Worm (Caenorhabditis elegans): ENCODE results near the gene W02A2.8.

Gene W02A2.8

DNA sequence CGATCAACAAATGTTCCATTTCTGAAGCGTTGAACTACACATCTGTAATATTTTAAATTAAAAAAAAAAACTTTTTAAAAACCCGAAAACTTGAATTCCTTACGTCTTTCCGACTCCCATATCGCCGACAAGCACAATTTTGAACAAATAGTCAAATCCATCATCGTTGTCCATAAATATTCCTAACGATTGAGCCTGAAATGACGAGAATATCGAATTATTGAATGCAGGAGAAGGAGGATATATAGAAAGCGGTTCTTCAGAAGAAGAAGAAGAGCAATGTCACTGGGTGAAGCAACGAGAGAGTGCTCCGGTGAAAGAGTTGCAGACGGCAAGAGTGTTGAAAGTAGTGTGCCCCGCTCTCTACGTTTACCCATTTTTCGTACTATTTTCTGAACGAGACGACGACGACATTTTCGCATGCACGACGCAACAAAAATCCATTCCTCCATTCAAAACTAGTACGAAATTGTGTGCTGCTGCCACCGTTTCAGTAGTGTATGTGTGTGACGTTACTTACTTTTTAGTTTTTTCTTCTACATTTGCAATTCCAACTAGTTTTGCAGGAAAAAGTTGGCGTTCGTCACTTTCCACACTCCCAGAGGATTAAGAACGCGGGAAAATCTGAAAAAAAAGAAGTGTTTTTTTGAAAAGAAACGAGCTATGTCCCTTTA, 25.5 kb upstream of the W02A2.8 start, which contains the start of gene rab-19:
TSS of gene rab-19 (minus strand) at position 624 of the 674 bp plus-strand sequence.
- TF ChIP-seq elt-3 (tag; optimal IDR thresholded peaks at IDR 0.05) (no peak), nhr-76 (tag; optimal IDR thresholded peaks at IDR 0.05) (no peak), ces-1 (GFP tag; optimal IDR thresholded peaks at IDR 0.05) (peak; percentile 91)

DNA sequence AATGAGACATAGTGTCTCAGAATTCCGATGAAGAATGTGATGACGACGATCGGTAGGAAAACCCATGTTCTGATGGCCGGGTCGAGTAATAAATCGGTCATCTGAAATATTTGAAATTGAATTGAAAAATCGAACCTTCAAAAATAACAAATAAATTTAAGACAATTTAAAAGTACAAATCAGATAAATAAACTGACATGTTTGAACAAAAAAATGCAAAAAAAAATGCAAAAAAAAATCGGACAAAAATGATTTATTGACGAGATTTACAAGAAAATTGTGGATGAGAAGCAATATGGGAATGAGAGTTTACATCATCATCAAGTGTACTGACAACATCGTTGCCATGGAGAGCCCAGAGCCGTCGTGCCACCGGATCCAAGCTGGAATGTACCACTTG, 23.4 kb upstream of the W02A2.8 start, which contains the start of gene emc-3:
TSS of gene emc-3 (minus strand) at position 101 of the 400 bp plus-strand sequence.
- TF ChIP-seq nhr-2 (tag; optimal IDR thresholded peaks at IDR 0.05) (no peak), mls-2 (tag; optimal IDR thresholded peaks at IDR 0.05) (no peak), ceh-43 (GFP tag; optimal IDR thresholded peaks at IDR 0.05) (no peak), elt-1 (tag; optimal IDR thresholded peaks at IDR 0.05; ENCODE audit: borderline replicate concordance, insufficient read depth) (no peak), nhr-237 (tag; optimal IDR thresholded peaks at IDR 0.05) (no peak), ztf-11 (tag; optimal IDR thresholded peaks at IDR 0.05) (no peak)

DNA sequence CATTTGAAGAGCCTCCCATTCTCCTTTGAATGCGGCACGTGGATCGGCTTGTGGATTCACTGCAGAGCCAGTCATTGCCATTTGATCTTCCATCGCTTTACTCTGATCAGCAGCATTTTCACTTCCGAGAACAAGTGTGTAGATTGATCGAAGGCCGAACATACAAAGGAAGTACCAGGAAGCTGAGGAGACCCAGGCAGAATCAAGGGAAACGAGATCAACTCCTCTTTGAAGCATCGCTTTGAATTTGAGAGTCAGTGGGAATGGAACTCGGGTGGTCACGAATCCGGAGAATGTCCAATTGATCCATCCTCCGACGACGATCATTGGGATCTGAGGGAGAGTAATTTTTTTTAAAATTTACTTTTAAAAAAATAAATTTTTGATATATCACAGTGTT, 22.1 kb upstream of the W02A2.8 start:
- TF ChIP-seq elt-3 (tag; optimal IDR thresholded peaks at IDR 0.05) (no peak), flh-1 (GFP tag; optimal IDR thresholded peaks at IDR 0.05) (no peak), ceh-83 (GFP tag; optimal IDR thresholded peaks at IDR 0.05) (no peak), nhr-12 (tag; optimal IDR thresholded peaks at IDR 0.05) (no peak), nhr-2 (tag; optimal IDR thresholded peaks at IDR 0.05) (no peak), mab-5 (tag; optimal IDR thresholded peaks at IDR 0.05) (no peak), ztf-11 (tag; optimal IDR thresholded peaks at IDR 0.05) (no peak), ham-2 (GFP tag; optimal IDR thresholded peaks at IDR 0.05) (no peak), sem-2 (GFP tag; optimal IDR thresholded peaks at IDR 0.05) (no peak), hlh-1 (tag; optimal IDR thresholded peaks at IDR 0.05) (no peak), unc-120 (tag; optimal IDR thresholded peaks at IDR 0.05; ENCODE audit: poor library complexity, severe bottlenecking) (no peak), nhr-76 (tag; optimal IDR thresholded peaks at IDR 0.05) (no peak)

DNA sequence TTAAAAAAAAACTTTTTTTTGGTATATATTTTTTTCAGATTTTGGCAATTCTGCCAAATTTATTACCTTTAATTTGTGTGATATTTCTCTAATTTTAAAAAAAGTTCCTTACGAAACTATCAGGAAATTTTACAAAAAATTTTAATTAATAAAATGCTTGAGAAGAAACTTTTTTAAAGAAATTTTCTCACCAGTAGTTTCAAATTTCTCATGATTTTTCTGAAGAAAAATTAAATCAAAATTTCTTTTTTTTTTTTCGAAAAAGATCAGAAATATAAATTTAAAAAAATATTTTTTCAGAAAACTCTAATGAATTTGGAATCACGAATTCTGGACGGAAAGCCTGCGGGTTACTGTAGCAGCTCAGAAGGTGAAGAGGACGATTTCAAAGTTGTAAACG, 19.3 kb upstream of the W02A2.8 start, which contains the start of gene mau-8:
TSS of gene mau-8 (plus strand) at position 301 of the 400 bp plus-strand sequence.
- TF ChIP-seq nhr-12 (tag; optimal IDR thresholded peaks at IDR 0.05): no peak
- no peak for TF ChIP-seq snpc-4 (tag; optimal IDR thresholded peaks at IDR 0.05)
- no peak for TF ChIP-seq blmp-1 (tag; optimal IDR thresholded peaks at IDR 0.05)
- TF ChIP-seq pha-4 (tag; optimal IDR thresholded peaks at IDR 0.05): no peak
- no peak for TF ChIP-seq mab-5 (tag; optimal IDR thresholded peaks at IDR 0.05)
- TF ChIP-seq elt-3 (tag; optimal IDR thresholded peaks at IDR 0.05): no peak
- no peak for TF ChIP-seq cnd-1 (tag; optimal IDR thresholded peaks at IDR 0.05)

DNA sequence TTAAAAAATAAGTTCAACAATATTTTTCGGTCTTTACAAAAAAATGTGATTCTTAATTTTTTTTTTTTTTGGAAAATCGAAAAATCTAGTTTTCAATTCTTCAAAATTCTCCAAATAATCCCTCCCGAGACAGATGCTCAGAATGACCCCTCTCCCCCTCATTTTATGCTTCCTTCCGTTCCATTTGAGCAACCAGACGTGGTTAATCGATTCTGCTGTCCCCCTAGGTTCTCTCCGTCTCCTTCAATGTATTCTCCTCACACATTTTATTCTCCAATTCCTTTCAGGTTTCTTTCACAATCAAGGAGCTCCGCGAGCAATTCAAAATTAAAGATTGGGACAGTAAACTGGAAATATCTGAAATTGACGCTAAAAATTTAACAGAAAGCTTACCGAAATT, 16.5 kb upstream of the W02A2.8 start:
- TF ChIP-seq sem-2 (GFP tag; optimal IDR thresholded peaks at IDR 0.05) (no peak), elt-1 (tag; optimal IDR thresholded peaks at IDR 0.05; ENCODE audit: borderline replicate concordance, insufficient read depth) (no peak), ham-2 (GFP tag; optimal IDR thresholded peaks at IDR 0.05) (no peak), nhr-12 (tag; optimal IDR thresholded peaks at IDR 0.05) (no peak), elt-3 (tag; optimal IDR thresholded peaks at IDR 0.05) (no peak)

DNA sequence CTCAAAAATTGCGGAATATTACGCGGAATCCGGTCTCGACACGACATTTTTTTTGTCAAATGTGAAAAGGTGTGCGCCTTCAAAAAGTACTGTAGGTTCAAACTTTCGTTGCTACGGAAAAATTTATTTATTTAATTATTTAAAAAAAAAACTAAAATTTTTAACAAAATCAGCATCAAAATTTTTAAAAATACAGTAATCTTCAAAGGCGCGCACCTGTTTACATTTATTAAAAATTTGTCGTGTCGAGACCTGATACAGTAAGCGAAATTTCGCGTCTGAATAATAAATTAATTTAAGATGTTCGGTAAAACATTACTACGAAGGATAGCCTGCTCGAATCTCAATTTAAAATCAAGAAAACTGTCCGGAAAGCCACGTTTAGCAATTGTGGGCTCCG, 13.3 kb upstream of the W02A2.8 start, which contains the start of gene Y62E10A.6:
TSS of gene Y62E10A.6 (plus strand) at position 301 of the 400 bp plus-strand sequence.
- TF ChIP-seq mep-1 (tag; optimal IDR thresholded peaks at IDR 0.05): no peak
- TF ChIP-seq lsy-2 (tag; optimal IDR thresholded peaks at IDR 0.05): no peak
- TF ChIP-seq mls-2 (tag; optimal IDR thresholded peaks at IDR 0.05): no peak
- no peak for TF ChIP-seq ceh-83 (GFP tag; optimal IDR thresholded peaks at IDR 0.05)
- TF ChIP-seq zip-8 (tag; optimal IDR thresholded peaks at IDR 0.05): no peak
- no peak for TF ChIP-seq ces-1 (GFP tag; optimal IDR thresholded peaks at IDR 0.05)
- TF ChIP-seq unc-39 (tag; optimal IDR thresholded peaks at IDR 0.05): no peak
- no peak for TF ChIP-seq ztf-11 (tag; optimal IDR thresholded peaks at IDR 0.05)
- no peak for TF ChIP-seq mab-5 (tag; optimal IDR thresholded peaks at IDR 0.05)
- no peak for TF ChIP-seq unc-120 (tag; optimal IDR thresholded peaks at IDR 0.05; ENCODE audit: poor library complexity, severe bottlenecking)
- no peak for TF ChIP-seq elt-1 (tag; optimal IDR thresholded peaks at IDR 0.05; ENCODE audit: borderline replicate concordance, insufficient read depth)
- no peak for TF ChIP-seq sptf-1 (tag; optimal IDR thresholded peaks at IDR 0.05)
- no peak for TF ChIP-seq drap-1 (GFP tag; optimal IDR thresholded peaks at IDR 0.05)
- TF ChIP-seq hlh-1 (tag; optimal IDR thresholded peaks at IDR 0.05): no peak

Data from whole organism, mixed stage, embryonic.